Fruit fly (Drosophila melanogaster) whole organism, wandering third instar larva: ENCODE results near the gene PIG-B.

Experiments used
- Abd-B ChIP-seq: fragments of >200 bp; optimal IDR thresholded peaks from 2 replicates; lab custom pipeline; 2017; ENCODE audit warnings: missing biosample characterization, missing genetic modification characterization
- CG32264 ChIP-seq: fragments of 200-800 bp; sonication (Bioruptor generic); optimal IDR thresholded peaks from 2 replicates; lab custom pipeline; 2016; ENCODE audit warnings: missing biosample characterization, missing genetic modification characterization
- CG9705 ChIP-seq: fragments of 200-800 bp; sonication (Bioruptor generic); optimal IDR thresholded peaks from 2 replicates; lab custom pipeline; 2018; ENCODE audit warnings: missing biosample characterization, mild to moderate bottlenecking, missing genetic modification characterization
- CrebA ChIP-seq: fragments of 200-800 bp; sonication (Bioruptor generic); optimal IDR thresholded peaks from 2 replicates; lab custom pipeline; 2016; ENCODE audit warnings: missing biosample characterization, mild to moderate bottlenecking, missing genetic modification characterization, borderline replicate concordance
- Dfd ChIP-seq: fragments of >200 bp; optimal IDR thresholded peaks from 2 replicates; lab custom pipeline; 2017; ENCODE audit warnings: missing biosample characterization, missing genetic modification characterization
- Dif ChIP-seq: fragments of 200-275, 200-300 bp; sonication (Bioruptor generic); optimal IDR thresholded peaks from 2 replicates; lab custom pipeline; 2018; ENCODE audit warnings: missing biosample characterization, missing genetic modification characterization; ENCODE audit not compliant: partially characterized antibody
- GATAd ChIP-seq: sonication (Bioruptor generic); optimal IDR thresholded peaks from 2 replicates; lab custom pipeline; 2016; ENCODE audit warnings: missing biosample characterization, missing genetic modification characterization
- HLH106 ChIP-seq: fragments of 200-800 bp; optimal IDR thresholded peaks from 3 replicates; lab custom pipeline; 2019; ENCODE audit warnings: missing biosample characterization, mild to moderate bottlenecking, missing genetic modification characterization, moderate library complexity
- Hnf4 ChIP-seq: fragments of 200-800 bp; sonication (Bioruptor generic); optimal IDR thresholded peaks from 2 replicates; lab custom pipeline; 2016; ENCODE audit warnings: missing biosample characterization, mild to moderate bottlenecking, missing genetic modification characterization
- Hr78 ChIP-seq: fragments of >200 bp; optimal IDR thresholded peaks from 2 replicates; lab custom pipeline; 2017; ENCODE audit warnings: missing biosample characterization, missing genetic modification characterization
- Hr83 ChIP-seq: fragments of 200-300 bp; sonication (Bioruptor generic); optimal IDR thresholded peaks from 2 replicates; lab custom pipeline; 2016; ENCODE audit warnings: missing biosample characterization, mild to moderate bottlenecking, missing genetic modification characterization, moderate library complexity; ENCODE audit not compliant: poor library complexity, severe bottlenecking
- Jra ChIP-seq: sonication (Bioruptor generic); optimal IDR thresholded peaks from 2 replicates; lab custom pipeline; 2016; ENCODE audit warnings: missing biosample characterization, missing genetic modification characterization
- Mio ChIP-seq: sonication (Bioruptor generic); optimal IDR thresholded peaks from 2 replicates; lab custom pipeline; 2016; ENCODE audit warnings: missing biosample characterization, missing genetic modification characterization
- Myc ChIP-seq: fragments of >200 bp; optimal IDR thresholded peaks from 2 replicates; lab custom pipeline; 2017
- N ChIP-seq: fragments of >200 bp; optimal IDR thresholded peaks from 2 replicates; lab custom pipeline; 2018; ENCODE audit warnings: missing biosample characterization, missing external identifiers, missing genetic modification characterization
- OdsH ChIP-seq: fragments of 200-800 bp; sonication (Bioruptor generic); optimal IDR thresholded peaks from 2 replicates; lab custom pipeline; 2016; ENCODE audit warnings: missing biosample characterization, mild to moderate bottlenecking, missing genetic modification characterization
- Rel ChIP-seq, 2 experiments: fragments of 200-800 bp; sonication (Bioruptor generic) in 1 of 2; optimal IDR thresholded peaks; 2 replicates in 1 of 2; 3 replicates in 1 of 2; lab custom pipeline; 2016 to 2019; ENCODE audit warnings: mild to moderate bottlenecking in 2 of 2, missing biosample characterization in 2 of 2, missing genetic modification characterization in 2 of 2, moderate library complexity in 1 of 2
- Sp1 ChIP-seq: fragments of 200-800 bp; sonication (Bioruptor generic); optimal IDR thresholded peaks from 3 replicates; lab custom pipeline; 2019; ENCODE audit warnings: missing biosample characterization, mild to moderate bottlenecking, missing genetic modification characterization, moderate library complexity
- Vsx2 ChIP-seq: fragments of 200-300, 225-300 bp; sonication (Bioruptor generic); optimal IDR thresholded peaks from 2 replicates; lab custom pipeline; 2018; ENCODE audit warnings: missing biosample characterization, missing genetic modification characterization; ENCODE audit not compliant: partially characterized antibody
- br ChIP-seq: fragments of 200-800 bp; sonication (Bioruptor generic); optimal IDR thresholded peaks from 2 replicates; lab custom pipeline; 2016; ENCODE audit warnings: missing biosample characterization, missing genetic modification characterization
- brk ChIP-seq: fragments of 200-800 bp; sonication (Bioruptor generic); optimal IDR thresholded peaks from 2 replicates; lab custom pipeline; 2016; ENCODE audit warnings: missing biosample characterization, mild to moderate bottlenecking, missing genetic modification characterization
- dl ChIP-seq, 2 experiments: fragments of 175-275, 200-275 bp in 1 of 2; fragments of 200-275 bp in 1 of 2; sonication (Bioruptor generic); optimal IDR thresholded peaks; lab custom pipeline; 2018; ENCODE audit warnings: mild to moderate bottlenecking in 2 of 2, missing biosample characterization in 2 of 2, missing genetic modification characterization in 2 of 2, moderate library complexity in 2 of 2; ENCODE audit not compliant: partially characterized antibody in 2 of 2, insufficient read depth in 1 of 2
- dmrt93B ChIP-seq: fragments of 200-800 bp; sonication (Bioruptor generic); optimal IDR thresholded peaks from 2 replicates; lab custom pipeline; 2018; ENCODE audit warnings: missing biosample characterization, mild to moderate bottlenecking, missing genetic modification characterization
- dsf ChIP-seq: sonication (Bioruptor generic); optimal IDR thresholded peaks from 2 replicates; lab custom pipeline; 2016; ENCODE audit warnings: missing biosample characterization, missing genetic modification characterization, borderline replicate concordance
- ey ChIP-seq: fragments of 200-800 bp; sonication (Bioruptor generic); optimal IDR thresholded peaks from 2 replicates; lab custom pipeline; 2016; ENCODE audit warnings: missing biosample characterization, missing genetic modification characterization
- foxo ChIP-seq, 2 experiments: fragments of 200-800 bp; sonication (Bioruptor generic); optimal IDR thresholded peaks; 2 replicates in 1 of 2; 3 replicates in 1 of 2; lab custom pipeline; 2016 to 2017; ENCODE audit warnings: missing biosample characterization in 2 of 2, missing genetic modification characterization in 2 of 2
- fru ChIP-seq: fragments of 200-800 bp; sonication (Bioruptor generic); optimal IDR thresholded peaks from 3 replicates; lab custom pipeline; 2016; ENCODE audit warnings: missing biosample characterization, mild to moderate bottlenecking, missing genetic modification characterization
- h ChIP-seq: fragments of 200-800 bp; sonication (Bioruptor generic); optimal IDR thresholded peaks from 3 replicates; lab custom pipeline; 2016; ENCODE audit warnings: missing biosample characterization, mild to moderate bottlenecking, missing genetic modification characterization
- jim ChIP-seq: fragments of 175-275, 200-325 bp; sonication (Bioruptor generic); optimal IDR thresholded peaks from 2 replicates; lab custom pipeline; 2016; ENCODE audit warnings: missing biosample characterization, mild to moderate bottlenecking, missing genetic modification characterization
- lola ChIP-seq: fragments of >200 bp; optimal IDR thresholded peaks from 2 replicates; lab custom pipeline; 2017; ENCODE audit warnings: missing biosample characterization, missing genetic modification characterization
- pan ChIP-seq: fragments of >200 bp; optimal IDR thresholded peaks from 2 replicates; lab custom pipeline; 2017
- psq ChIP-seq: fragments of 200-800 bp; sonication (Bioruptor generic); optimal IDR thresholded peaks from 3 replicates; lab custom pipeline; 2017; ENCODE audit warnings: missing biosample characterization, mild to moderate bottlenecking, missing genetic modification characterization, moderate library complexity
- rgr ChIP-seq: fragments of 200-800 bp; sonication (Bioruptor generic); optimal IDR thresholded peaks from 3 replicates; lab custom pipeline; 2016; ENCODE audit warnings: missing biosample characterization, mild to moderate bottlenecking, missing genetic modification characterization
- sage ChIP-seq: fragments of 200-800 bp; sonication (Bioruptor generic); optimal IDR thresholded peaks from 2 replicates; lab custom pipeline; 2016; ENCODE audit warnings: missing biosample characterization, mild to moderate bottlenecking, missing genetic modification characterization
- sv ChIP-seq: fragments of 200-800 bp; sonication (Bioruptor generic); optimal IDR thresholded peaks from 3 replicates; lab custom pipeline; 2016; ENCODE audit warnings: missing biosample characterization, missing genetic modification characterization
- tai ChIP-seq: sonication (Bioruptor generic); optimal IDR thresholded peaks from 2 replicates; lab custom pipeline; 2016; ENCODE audit warnings: missing biosample characterization, missing genetic modification characterization
- usp ChIP-seq: fragments of >200 bp; optimal IDR thresholded peaks from 2 replicates; lab custom pipeline; 2017; ENCODE audit warnings: missing biosample characterization, missing genetic modification characterization
- woc ChIP-seq: sonication (Bioruptor generic); optimal IDR thresholded peaks from 2 replicates; lab custom pipeline; 2016; ENCODE audit warnings: missing biosample characterization, mild to moderate bottlenecking, missing genetic modification characterization

The PIG-B gene

DNA sequence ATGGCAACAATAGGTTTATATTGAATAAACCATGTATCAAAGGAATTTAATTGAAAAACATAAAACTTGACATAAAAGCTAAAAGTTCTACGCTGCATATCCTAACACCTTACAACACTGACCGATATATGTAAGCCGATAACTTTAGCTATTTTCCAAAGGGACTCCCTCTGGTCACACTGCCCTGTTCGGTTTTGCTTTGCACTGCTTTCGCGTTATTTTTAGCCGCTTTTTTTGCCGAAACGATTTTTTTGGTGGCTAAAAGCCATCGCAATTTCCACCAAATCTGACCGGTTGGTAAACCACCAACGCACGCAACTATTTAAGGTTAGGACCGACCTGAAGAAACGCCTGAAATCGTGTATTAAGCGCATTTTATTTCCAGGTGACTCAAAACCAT is at the start of gene PIG-B, which contains the start of gene CG32263:
PIG-B (plus strand) TSS at position 175 of the 400 bp plus-strand sequence.
CG32263 (minus strand) TSS at position 26 of the 400 bp plus-strand sequence.
- TF ChIP-seq woc (GFP tag; lab: Kevin White, UChicago) (no peak), psq (GFP tag; lab: Kevin White, UChicago) (peak; percentile 78), Rel (GFP tag; optimal IDR thresholded peaks at IDR 0.05; lab: Kevin White, UChicago) (no peak), Rel (tag; optimal IDR thresholded peaks at IDR 0.05; lab: Kevin White, UChicago) (no peak), sage (no peak), h (GFP tag; lab: Kevin White, UChicago) (no peak), usp (GFP tag; lab: Kevin White, UChicago) (no peak), lola (GFP tag; lab: Kevin White, UChicago) (no peak), Abd-B (GFP tag; lab: Kevin White, UChicago) (no peak), Myc (lab: Kevin White, UChicago) (peak; percentile 4), OdsH (GFP tag; lab: Kevin White, UChicago) (no peak), CG9705 (no peak), CG32264 (GFP tag; lab: Kevin White, UChicago) (no peak), Hr78 (no peak), foxo (GFP tag; optimal IDR thresholded peaks at IDR 0.05; lab: Kevin White, UChicago) (no peak), CrebA (GFP tag; lab: Kevin White, UChicago) (no peak), sv (GFP tag; lab: Kevin White, UChicago) (no peak), Dif (GFP tag; lab: Kevin White, UChicago) (no peak)
- TF ChIP-seq, all 38 proteins: peak for 2

dm6 chr3L:3763335-3763734 is 47.7 kb upstream of the PIG-B start:
- TF ChIP-seq tai (no peak), Hr78 (no peak), jim (GFP tag; lab: Kevin White, UChicago) (no peak), woc (GFP tag; lab: Kevin White, UChicago) (no peak), CG32264 (GFP tag; lab: Kevin White, UChicago) (no peak), N (GFP tag; lab: Kevin White, UChicago) (no peak), Dfd (GFP tag; lab: Kevin White, UChicago) (no peak)

DNA sequence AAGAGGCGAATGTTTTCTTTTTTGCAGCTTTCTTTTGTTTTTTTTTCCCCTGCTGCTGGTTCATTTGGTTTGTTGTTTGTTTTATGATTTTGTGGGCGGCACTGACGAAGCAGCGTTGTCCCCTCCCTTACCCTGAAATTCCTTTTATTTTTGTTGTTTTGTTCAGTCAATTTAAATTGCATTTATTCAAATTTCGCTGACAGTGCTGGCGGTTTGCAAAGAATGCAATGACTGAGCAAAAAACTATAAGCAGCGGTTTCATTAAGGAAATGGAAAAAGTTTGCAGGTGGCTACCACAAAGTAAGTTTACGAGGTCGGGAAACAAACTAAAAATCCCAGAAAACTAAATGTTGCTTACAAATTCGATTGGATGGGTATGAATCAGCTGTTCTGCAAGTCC is 46.7 kb upstream of the PIG-B start:
- no peak for TF ChIP-seq Hr78
- TF ChIP-seq jim (GFP tag; lab: Kevin White, UChicago), result no peak
- no peak for TF ChIP-seq rgr (GFP tag; lab: Kevin White, UChicago)
- TF ChIP-seq pan (lab: Kevin White, UChicago), result no peak
- TF ChIP-seq N (GFP tag; lab: Kevin White, UChicago), result no peak
- TF ChIP-seq fru, result no peak
- TF ChIP-seq Rel (GFP tag; optimal IDR thresholded peaks at IDR 0.05; lab: Kevin White, UChicago), result no peak
- TF ChIP-seq Rel (tag; optimal IDR thresholded peaks at IDR 0.05; lab: Kevin White, UChicago), result no peak
- TF ChIP-seq sv (GFP tag; lab: Kevin White, UChicago), result no peak
- no peak for TF ChIP-seq Hnf4 (GFP tag; lab: Kevin White, UChicago)
- no peak for TF ChIP-seq CG9705
- TF ChIP-seq Myc (lab: Kevin White, UChicago), result no peak
- TF ChIP-seq Dif (GFP tag; lab: Kevin White, UChicago), result no peak
- TF ChIP-seq dsf, result no peak

- TF ChIP-seq sv (GFP tag; lab: Kevin White, UChicago) (peak; percentile 67), dmrt93B (no peak), Mio (GFP tag; lab: Kevin White, UChicago) (no peak), pan (lab: Kevin White, UChicago) (no peak), dl (GFP tag; optimal IDR thresholded peaks at IDR 0.05; lab: Kevin White, UChicago; ENCODE audit: insufficient read depth in 1 of 2, partially characterized antibody in 2 of 2) (peak in 1 of 2 experiments; percentile 27), HLH106 (tag; lab: Kevin White, UChicago) (peak; percentile 55), Abd-B (GFP tag; lab: Kevin White, UChicago) (no peak), Hr78 (no peak), CG9705 (no peak), N (GFP tag; lab: Kevin White, UChicago) (no peak), Jra (GFP tag; lab: Kevin White, UChicago) (no peak), foxo (GFP tag; optimal IDR thresholded peaks at IDR 0.05; lab: Kevin White, UChicago) (peak in 1 of 2 experiments; percentile 58), woc (GFP tag; lab: Kevin White, UChicago) (peak; percentile 9), ey (peak; percentile 40), dsf (no peak), fru (peak; percentile 61), GATAd (no peak), tai (no peak), Vsx2 (GFP tag; lab: Kevin White, UChicago) (no peak), lola (GFP tag; lab: Kevin White, UChicago) (no peak), h (GFP tag; lab: Kevin White, UChicago) (peak; percentile 64), brk (GFP tag; lab: Kevin White, UChicago) (no peak), br (GFP tag; lab: Kevin White, UChicago) (peak; percentile 3), Rel (GFP tag; optimal IDR thresholded peaks at IDR 0.05; lab: Kevin White, UChicago) (no peak), Rel (tag; optimal IDR thresholded peaks at IDR 0.05; lab: Kevin White, UChicago) (no peak), Dfd (GFP tag; lab: Kevin White, UChicago) (no peak), sage (no peak), Dif (GFP tag; lab: Kevin White, UChicago) (peak; percentile 13), Hr83 (GFP tag; lab: Kevin White, UChicago) (no peak), CrebA (GFP tag; lab: Kevin White, UChicago) (no peak), Sp1 (peak; percentile 64)
These were observed 45.1 kb upstream of the PIG-B start for dm6 chr3L:3765782-3766520.
